Worm (Caenorhabditis elegans) whole organism, L3 larva: Measurements from ENCODE around the gene pzf-1.

ENCODE experiments used
- R02D3.7 ChIP-seq: fragments of 150-350 bp; optimal IDR thresholded peaks from 2 replicates; lab custom pipeline; 2014; ENCODE audit warnings: missing biosample characterization, missing genetic modification characterization
- ZK546.5 ChIP-seq: sonication (generic microtip); optimal IDR thresholded peaks from 2 replicates; lab custom pipeline; 2017; ENCODE audit warnings: missing biosample characterization, missing genetic modification characterization
- aly-2 ChIP-seq: fragments of 150-350 bp; optimal IDR thresholded peaks from 2 replicates; lab custom pipeline; 2014; ENCODE audit warnings: missing biosample characterization, missing genetic modification characterization
- ama-1 ChIP-seq: fragments of 150-350 bp; optimal IDR thresholded peaks from 2 replicates; lab custom pipeline; 2018
- ceh-16 ChIP-seq: sonication (generic microtip); optimal IDR thresholded peaks from 2 replicates; lab custom pipeline; 2017; ENCODE audit warnings: missing biosample characterization, missing genetic modification characterization
- ceh-28 ChIP-seq: fragments of 150-350 bp; optimal IDR thresholded peaks from 2 replicates; lab custom pipeline; 2014; ENCODE audit warnings: missing biosample characterization, missing genetic modification reagents, missing genetic modification characterization
- ceh-82 ChIP-seq: fragments of 150-350 bp; optimal IDR thresholded peaks from 2 replicates; lab custom pipeline; 2014; ENCODE audit warnings: missing biosample characterization, missing genetic modification characterization
- ceh-9 ChIP-seq: sonication (generic microtip); optimal IDR thresholded peaks from 2 replicates; lab custom pipeline; 2018; ENCODE audit warnings: missing biosample characterization, missing genetic modification characterization
- daf-12 ChIP-seq: fragments of 150-350 bp; optimal IDR thresholded peaks from 2 replicates; lab custom pipeline; 2014; ENCODE audit warnings: missing biosample characterization, missing genetic modification reagents, missing genetic modification characterization
- egl-27 ChIP-seq: sonication (generic microtip); optimal IDR thresholded peaks from 4 replicates; lab custom pipeline; 2017; ENCODE audit warnings: missing biosample characterization, missing genetic modification reagents, missing genetic modification characterization
- egl-5 ChIP-seq: fragments of 150-350 bp; optimal IDR thresholded peaks from 2 replicates; lab custom pipeline; 2017; ENCODE audit warnings: missing biosample characterization, missing genetic modification reagents, missing genetic modification characterization, inconsistent platforms
- elt-1 ChIP-seq: fragments of 150-350 bp; optimal IDR thresholded peaks from 2 replicates; lab custom pipeline; 2014; ENCODE audit warnings: missing biosample characterization, missing genetic modification characterization
- elt-2 ChIP-seq: sonication (generic microtip); optimal IDR thresholded peaks from 2 replicates; lab custom pipeline; 2016; ENCODE audit warnings: missing genetic modification reagents, mild to moderate bottlenecking, missing genetic modification characterization, missing compliant biosample characterization
- elt-3 ChIP-seq, 3 experiments: fragments of 150-350 bp in 1 of 3; sonication (generic microtip) in 2 of 3; optimal IDR thresholded peaks; 2 replicates in 2 of 3; 4 replicates in 1 of 3; lab custom pipeline; 2014 to 2017; ENCODE audit warnings: missing biosample characterization in 3 of 3, missing genetic modification characterization in 3 of 3
- fkh-10 ChIP-seq: sonication (generic microtip); optimal IDR thresholded peaks from 2 replicates; lab custom pipeline; 2017; ENCODE audit warnings: missing biosample characterization, missing genetic modification reagents, missing genetic modification characterization
- hmg-11 ChIP-seq: sonication (generic microtip); optimal IDR thresholded peaks from 2 replicates; lab custom pipeline; 2016; ENCODE audit warnings: missing genetic modification characterization, missing compliant biosample characterization
- jun-1 ChIP-seq: fragments of 150-350 bp; optimal IDR thresholded peaks from 2 replicates; lab custom pipeline; 2014; ENCODE audit warnings: missing biosample characterization, missing genetic modification reagents, missing genetic modification characterization
- lin-15B ChIP-seq: fragments of 150-350 bp; optimal IDR thresholded peaks from 2 replicates; lab custom pipeline; 2014; ENCODE audit warnings: missing biosample characterization, missing genetic modification characterization
- lsy-12 ChIP-seq: sonication (generic microtip); optimal IDR thresholded peaks from 2 replicates; lab custom pipeline; 2016; ENCODE audit warnings: mild to moderate bottlenecking, missing genetic modification characterization, missing compliant biosample characterization
- mdl-1 ChIP-seq: fragments of 150-350 bp; optimal IDR thresholded peaks from 2 replicates; lab custom pipeline; 2014; ENCODE audit warnings: missing biosample characterization, missing genetic modification characterization
- mml-1 ChIP-seq: fragments of 150-350 bp; sonication (generic microtip); optimal IDR thresholded peaks from 3 replicates; lab custom pipeline; 2014; ENCODE audit warnings: missing biosample characterization, missing genetic modification characterization
- nhr-23 ChIP-seq: fragments of 150-350 bp; optimal IDR thresholded peaks from 2 replicates; lab custom pipeline; 2014; ENCODE audit warnings: missing biosample characterization, missing genetic modification reagents, missing genetic modification characterization
- nhr-237 ChIP-seq: fragments of 150-350 bp; optimal IDR thresholded peaks from 2 replicates; lab custom pipeline; 2014; ENCODE audit warnings: missing biosample characterization, missing genetic modification characterization
- nhr-25 ChIP-seq: sonication (generic microtip); optimal IDR thresholded peaks from 2 replicates; lab custom pipeline; 2017; ENCODE audit warnings: missing biosample characterization, missing genetic modification characterization
- nhr-67 ChIP-seq: fragments of 150-350 bp; optimal IDR thresholded peaks from 2 replicates; lab custom pipeline; 2014; ENCODE audit warnings: missing biosample characterization, missing genetic modification characterization
- nhr-76 ChIP-seq: fragments of 150-350 bp; sonication (generic microtip); optimal IDR thresholded peaks from 5 replicates; lab custom pipeline; 2014; ENCODE audit warnings: missing biosample characterization, missing genetic modification characterization
- pha-4 ChIP-seq: fragments of 150-350 bp; optimal IDR thresholded peaks from 2 replicates; lab custom pipeline; 2014; ENCODE audit warnings: missing biosample characterization, missing genetic modification reagents, missing genetic modification characterization
- pqm-1 ChIP-seq: fragments of 150-350 bp; optimal IDR thresholded peaks from 2 replicates; lab custom pipeline; 2017; ENCODE audit warnings: missing biosample characterization, missing genetic modification characterization, inconsistent platforms
- skn-1 ChIP-seq: fragments of 150-350 bp; optimal IDR thresholded peaks from 2 replicates; lab custom pipeline; 2014; ENCODE audit warnings: missing biosample characterization, missing genetic modification characterization
- snpc-4 ChIP-seq: fragments of 150-350 bp; optimal IDR thresholded peaks from 2 replicates; lab custom pipeline; 2014; ENCODE audit warnings: missing biosample characterization, missing genetic modification characterization
- unc-62 ChIP-seq: fragments of 150-350 bp; sonication (generic microtip); optimal IDR thresholded peaks from 4 replicates; lab custom pipeline; 2014; ENCODE audit warnings: missing biosample characterization, missing genetic modification reagents, missing genetic modification characterization
- zag-1 ChIP-seq: fragments of 150-350 bp; optimal IDR thresholded peaks from 2 replicates; lab custom pipeline; 2014; ENCODE audit warnings: missing biosample characterization, missing genetic modification characterization
- ztf-4 ChIP-seq: fragments of 150-350 bp; optimal IDR thresholded peaks from 2 replicates; lab custom pipeline; 2014; ENCODE audit warnings: missing biosample characterization, missing genetic modification characterization

Gene pzf-1

DNA sequence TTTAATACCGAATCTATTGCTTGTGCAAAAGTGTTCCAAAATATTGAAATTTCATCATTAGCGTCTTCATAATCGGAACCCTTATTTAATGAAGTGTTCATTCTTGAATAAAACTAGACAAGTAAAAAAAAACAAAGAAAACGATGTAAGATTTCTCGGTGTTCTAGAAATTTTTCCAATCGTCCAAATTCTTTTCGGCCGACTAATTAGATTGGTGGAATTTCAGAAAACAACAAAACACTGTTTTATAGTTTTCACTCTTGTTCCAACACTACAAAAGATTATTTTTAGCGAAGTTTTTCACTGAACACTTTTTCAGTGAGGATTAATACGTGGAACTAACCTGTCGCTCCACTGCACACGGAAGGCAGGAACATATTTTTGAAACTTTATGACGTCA lies 24.5 kb upstream of the pzf-1 start, which contains the start of gene srw-56:
TSS of gene srw-56 (minus strand) at position 101 of the 400 bp plus-strand sequence.
- no peak for TF ChIP-seq lsy-12 (tag; lab: Kevin White, UChicago)
- no peak for TF ChIP-seq nhr-23
- no peak for TF ChIP-seq jun-1
- TF ChIP-seq skn-1, result no peak
- TF ChIP-seq, all 47 proteins: peak for 0

DNA sequence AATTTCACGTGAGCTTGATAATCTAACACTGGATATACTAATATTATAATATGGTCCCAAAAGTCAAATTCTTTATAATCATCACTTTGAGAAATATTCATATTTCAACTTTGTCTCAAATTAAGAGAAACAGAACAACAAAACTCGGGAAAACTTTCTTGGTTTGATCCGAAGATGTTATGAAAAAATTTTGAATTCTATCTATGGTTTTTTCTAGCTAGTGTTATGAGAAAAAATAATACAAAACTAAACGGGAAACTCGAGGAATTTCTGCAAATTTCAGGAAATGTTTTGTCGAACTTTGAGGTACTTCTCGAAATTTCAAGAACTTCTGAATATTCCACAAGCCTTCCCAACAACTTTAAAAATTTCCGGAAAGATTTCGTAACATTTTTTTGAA lies 22.7 kb upstream of the pzf-1 start, which contains the start of gene srw-59:
TSS of gene srw-59 (minus strand) at position 101 of the 400 bp plus-strand sequence.
- TF ChIP-seq daf-12 (tag; lab: Kevin White, UChicago) (no peak), ZK546.5 (tag; lab: Kevin White, UChicago) (no peak), nhr-25 (no peak), zag-1 (tag; lab: Kevin White, UChicago) (no peak), aly-2 (tag; lab: Kevin White, UChicago) (no peak), ama-1 (no peak), skn-1 (no peak), nhr-76 (tag; lab: Kevin White, UChicago) (no peak), lsy-12 (tag; lab: Kevin White, UChicago) (no peak), pqm-1 (no peak), snpc-4 (no peak), pha-4 (tag; lab: Kevin White, UChicago) (no peak), elt-2 (no peak), egl-5 (tag; lab: Kevin White, UChicago) (no peak), mdl-1 (tag; lab: Kevin White, UChicago) (no peak)

DNA sequence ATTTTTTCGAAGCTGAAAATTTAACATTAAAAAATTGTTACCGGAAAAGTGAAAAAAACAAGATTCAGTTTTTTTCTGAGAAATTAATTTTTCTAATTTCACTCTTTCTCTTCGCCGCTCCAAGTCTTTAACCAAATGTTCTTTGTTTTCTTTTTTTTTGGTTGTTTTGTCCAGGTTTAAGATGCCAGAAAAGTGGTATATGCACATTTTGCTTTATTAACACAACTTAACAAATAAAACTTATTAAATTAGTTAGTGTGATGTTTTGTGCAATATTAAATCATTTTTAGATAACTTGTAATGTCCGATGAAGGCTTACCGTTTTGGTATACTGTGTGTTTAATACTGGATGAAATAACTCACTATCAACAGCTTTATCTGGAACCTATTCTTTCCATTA lies 14.9 kb upstream of the pzf-1 start, which contains the start of gene srw-53:
TSS of gene srw-53 (plus strand) at position 301 of the 400 bp plus-strand sequence.
- TF ChIP-seq nhr-23 (no peak), unc-62 (no peak), daf-12 (tag; lab: Kevin White, UChicago) (no peak), R02D3.7 (tag; lab: Kevin White, UChicago) (no peak), jun-1 (no peak), ceh-9 (tag; lab: Kevin White, UChicago) (no peak), ceh-82 (no peak), ceh-28 (tag; lab: Kevin White, UChicago) (no peak), hmg-11 (tag; lab: Kevin White, UChicago) (no peak), skn-1 (no peak)

DNA sequence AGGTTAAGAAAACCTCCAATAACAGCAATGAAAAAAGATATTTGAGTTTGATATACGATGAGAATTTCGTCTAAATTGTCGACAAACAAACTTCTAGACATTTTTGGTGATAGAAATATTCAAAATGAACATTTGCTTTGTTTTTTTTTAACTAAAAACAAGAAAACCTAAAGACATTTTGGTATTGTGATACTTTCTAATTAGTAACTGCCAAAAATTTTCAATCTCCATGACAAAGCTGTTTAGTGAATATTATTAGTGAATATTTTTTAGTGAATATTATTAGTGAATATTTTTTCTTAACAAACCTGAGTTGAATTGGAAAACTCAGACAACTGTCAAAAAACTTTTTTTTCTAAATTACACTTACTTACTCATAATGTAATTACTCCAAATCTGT lies 12.0 kb upstream of the pzf-1 start, which contains the start of gene srw-55:
TSS of gene srw-55 (minus strand) at position 101 of the 400 bp plus-strand sequence.
- no peak for TF ChIP-seq mdl-1 (tag; lab: Kevin White, UChicago)
- TF ChIP-seq elt-1 (tag; lab: Kevin White, UChicago), result no peak
- no peak for TF ChIP-seq lsy-12 (tag; lab: Kevin White, UChicago)
- TF ChIP-seq ZK546.5 (tag; lab: Kevin White, UChicago), result no peak
- TF ChIP-seq nhr-67 (tag; lab: Kevin White, UChicago), result no peak
- no peak for TF ChIP-seq nhr-25
- TF ChIP-seq pqm-1, result no peak
- no peak for TF ChIP-seq snpc-4
- TF ChIP-seq ceh-16 (tag; lab: Kevin White, UChicago), result no peak
- TF ChIP-seq zag-1 (tag; lab: Kevin White, UChicago), result no peak
- TF ChIP-seq elt-2, result no peak
- no peak for TF ChIP-seq R02D3.7 (tag; lab: Kevin White, UChicago)

DNA sequence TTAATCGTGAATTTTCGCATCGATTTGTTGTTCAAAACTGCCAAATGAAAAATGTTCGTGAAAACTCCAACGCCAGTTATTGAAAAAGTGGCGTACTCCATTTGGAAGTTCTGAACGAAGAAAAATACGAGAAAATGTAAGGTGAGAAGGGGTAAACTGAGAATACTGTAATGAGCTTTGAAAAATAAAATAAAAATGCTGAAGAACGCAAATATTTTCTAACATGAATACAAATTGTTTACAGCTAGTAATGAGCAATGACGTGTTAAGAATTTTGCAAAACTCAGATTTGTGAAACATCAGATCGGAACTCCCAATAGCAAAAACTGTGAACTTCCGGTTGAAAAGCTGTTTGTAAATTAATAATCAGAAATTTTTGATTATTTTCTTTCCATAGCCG lies 4.2 kb upstream of the pzf-1 start, which contains the start of gene srw-26:
TSS of gene srw-26 (minus strand) at position 101 of the 400 bp plus-strand sequence.
- TF ChIP-seq nhr-237 (tag; lab: Kevin White, UChicago) (no peak), elt-3 (tag; optimal IDR thresholded peaks at IDR 0.05; lab: Kevin White, UChicago) (no peak), nhr-23 (no peak), jun-1 (no peak), mml-1 (tag; lab: Kevin White, UChicago) (no peak), egl-5 (tag; lab: Kevin White, UChicago) (no peak), ama-1 (no peak), ceh-28 (tag; lab: Kevin White, UChicago) (no peak), ztf-4 (tag; lab: Kevin White, UChicago) (no peak), skn-1 (no peak), egl-27 (tag; lab: Kevin White, UChicago) (no peak), lin-15B (tag; lab: Kevin White, UChicago) (no peak), ceh-16 (tag; lab: Kevin White, UChicago) (no peak), nhr-67 (tag; lab: Kevin White, UChicago) (no peak), nhr-76 (tag; lab: Kevin White, UChicago) (no peak), nhr-25 (no peak), fkh-10 (no peak), aly-2 (tag; lab: Kevin White, UChicago) (no peak), pha-4 (tag; lab: Kevin White, UChicago) (no peak), unc-62 (no peak)
